Worm (Caenorhabditis elegans): ENCODE results near the gene cutl-25.

ce11 chrIII:3031017-3031756 is 15.8 kb downstream of the cutl-25 start:
- TF ChIP-seq W03F9.2 (tag; optimal IDR thresholded peaks at IDR 0.05) (no peak), dao-5 (tag; optimal IDR thresholded peaks at IDR 0.05) (no peak), him-1 (tag; optimal IDR thresholded peaks at IDR 0.05) (no peak)

Measured in whole organism, L4/young adult.